Fruit fly (Drosophila melanogaster): ENCODE data around the gene PIP4K.

The PIP4K gene

dm6 chr4:1218723-1219398 lies 22.2 kb upstream of the PIP4K start:
- peak; percentile 29; the same call in 1 of the 2 replicates for TF ChIP-seq CG15336 (GFP tag; IDR thresholded peaks at IDR 0.05)
- no peak for TF ChIP-seq ss (GFP tag; optimal IDR thresholded peaks at IDR 0.05)

dm6 chr4:1199178-1199577 lies 2.5 kb upstream of the PIP4K start:
- TF ChIP-seq CG15336 (GFP tag; IDR thresholded peaks at IDR 0.05) (no peak), Eip78C (GFP tag) (peak; percentile 67), CG8632 (GFP tag; optimal IDR thresholded peaks at IDR 0.05) (no peak), CG11762 (GFP tag; optimal IDR thresholded peaks at IDR 0.05; ENCODE audit: insufficient read depth) (no peak), Hr38 (GFP tag; optimal IDR thresholded peaks at IDR 0.05) (no peak), Sox15 (GFP tag; optimal IDR thresholded peaks at IDR 0.05) (no peak), spab (GFP tag; optimal IDR thresholded peaks at IDR 0.05) (no peak), CG9139 (GFP tag; optimal IDR thresholded peaks at IDR 0.05) (peak; percentile 50), CG6854 (GFP tag; optimal IDR thresholded peaks at IDR 0.05) (peak; percentile 48), Sox102F (GFP tag; optimal IDR thresholded peaks at IDR 0.05) (no peak), svp (GFP tag) (no peak), achi (GFP tag; optimal IDR thresholded peaks at IDR 0.05) (no peak), CG4318 (GFP tag; optimal IDR thresholded peaks at IDR 0.05) (no peak), esn (GFP tag; optimal IDR thresholded peaks at IDR 0.05) (peak; percentile 14), ss (GFP tag; optimal IDR thresholded peaks at IDR 0.05) (peak in 1 of 2 experiments; percentile 48), Eip93F (GFP tag; optimal IDR thresholded peaks at IDR 0.05) (peak; percentile 4), fkh (GFP tag; optimal IDR thresholded peaks at IDR 0.05) (no peak), CG6276 (GFP tag; optimal IDR thresholded peaks at IDR 0.05) (peak; percentile 79), CG11902 (GFP tag; optimal IDR thresholded peaks at IDR 0.05) (no peak), CG6808 (GFP tag; optimal IDR thresholded peaks at IDR 0.05) (no peak), Met (GFP tag; optimal IDR thresholded peaks at IDR 0.05) (no peak), Lpt (GFP tag; optimal IDR thresholded peaks at IDR 0.05) (no peak)

- no peak for TF ChIP-seq CG8119 (GFP tag; IDR thresholded peaks at IDR 0.05)
Measured at dm6 chr4:1198599-1198998, 2.0 kb upstream of the PIP4K start, which contains the start of gene Mitf. Gene Mitf, plus strand, starts transcription at chr4:1198852.

- no peak for TF ChIP-seq vri (GFP tag; optimal IDR thresholded peaks at IDR 0.05)
- no peak for TF ChIP-seq topi (GFP tag; optimal IDR thresholded peaks at IDR 0.05)
- TF ChIP-seq Smox (GFP tag; optimal IDR thresholded peaks at IDR 0.05) = no peak
- no peak for TF ChIP-seq lz (GFP tag; optimal IDR thresholded peaks at IDR 0.05)
- TF ChIP-seq Gug (GFP tag; IDR thresholded peaks at IDR 0.05) = no peak
- no peak for TF ChIP-seq Sox15 (GFP tag; optimal IDR thresholded peaks at IDR 0.05)
- no peak for TF ChIP-seq acj6 (GFP tag; optimal IDR thresholded peaks at IDR 0.05)
- TF ChIP-seq Hr38 (GFP tag; optimal IDR thresholded peaks at IDR 0.05) = no peak
- no peak for TF ChIP-seq CG1621 (tag; optimal IDR thresholded peaks at IDR 0.05)
- TF ChIP-seq Eip78C (GFP tag) = no peak
- no peak for TF ChIP-seq spab (GFP tag; optimal IDR thresholded peaks at IDR 0.05)
- TF ChIP-seq Ets96B (tag; optimal IDR thresholded peaks at IDR 0.05) = no peak
- TF ChIP-seq CG31627 (GFP tag; optimal IDR thresholded peaks at IDR 0.05) = no peak
- TF ChIP-seq CG3919 (GFP tag; optimal IDR thresholded peaks at IDR 0.05) = no peak
- no peak for TF ChIP-seq fd85E (GFP tag; optimal IDR thresholded peaks at IDR 0.05)
- no peak for TF ChIP-seq CG10631 (GFP tag; optimal IDR thresholded peaks at IDR 0.05)
- TF ChIP-seq CG34406 (GFP tag; optimal IDR thresholded peaks at IDR 0.05) = no peak
Measured at dm6 chr4:1191630-1192029, 5.0 kb downstream of the PIP4K start.

Data from whole organism, prepupa.